Worm (Caenorhabditis elegans) whole organism, L4 larva: ENCODE results near the gene C07A9.5.

Experiments used
- T20F7.1 ChIP-seq: fragments of 200-800 bp; sonication (Bioruptor generic); optimal IDR thresholded peaks from 2 replicates; lab custom pipeline; 2018; ENCODE audit warnings: mild to moderate bottlenecking, missing genetic modification characterization, missing compliant biosample characterization
- egl-43 ChIP-seq: fragments of 200-800 bp; sonication (Bioruptor generic); IDR thresholded peaks from 2 replicates; pipeline ENCODE4 v1.3.6; 2022; ENCODE audit warnings: missing genetic modification reagents, missing genetic modification characterization, missing compliant biosample characterization
- lin-13 ChIP-seq: fragments of 150-350 bp; optimal IDR thresholded peaks from 2 replicates; lab custom pipeline; 2014; ENCODE audit warnings: missing biosample characterization, missing genetic modification reagents, missing genetic modification characterization
- lir-3 ChIP-seq: sonication (generic microtip); optimal IDR thresholded peaks from 2 replicates; lab custom pipeline; 2016; ENCODE audit warnings: mild to moderate bottlenecking, missing genetic modification characterization, missing compliant biosample characterization
- madf-9 ChIP-seq: fragments of 200-800 bp; sonication (Bioruptor generic); conservative IDR thresholded peaks from 2 replicates; pipeline ENCODE4 v1.3.6; 2022; ENCODE audit warnings: missing genetic modification reagents, missing genetic modification characterization, missing compliant biosample characterization
- unc-39 ChIP-seq: sonication (generic microtip); optimal IDR thresholded peaks from 2 replicates; lab custom pipeline; 2017; ENCODE audit warnings: missing biosample characterization, missing genetic modification characterization
- unc-62 ChIP-seq, 3 experiments: fragments of 150-350 bp in 1 of 3; sonication (generic microtip); optimal IDR thresholded peaks in 2 of 3; peaks in 1 of 3; 1 replicate in 1 of 3; 2 replicates in 2 of 3; lab custom pipeline; 2014 to 2017; ENCODE audit warnings: missing biosample characterization in 3 of 3, missing genetic modification characterization in 3 of 3, missing genetic modification reagents in 3 of 3, missing genotype in 1 of 3

ce11 chrIII:9730407-9730806, 47.8 kb upstream of the C07A9.5 start:
- TF ChIP-seq T20F7.1, result no peak
- no peak for TF ChIP-seq lin-13 (GFP tag; lab: Kevin White, UChicago)
- no peak for TF ChIP-seq unc-39
- no peak for TF ChIP-seq lir-3 (tag; lab: Kevin White, UChicago)
- TF ChIP-seq unc-62 (GFP tag; optimal IDR thresholded peaks at IDR 0.05 in 1 of 2; lab: Kevin White, UChicago), result no peak
- no peak for TF ChIP-seq unc-62 (tag; optimal IDR thresholded peaks at IDR 0.05; lab: Kevin White, UChicago)
- no peak for TF ChIP-seq madf-9 (GFP tag; lab: Robert Waterston, UW)
- TF ChIP-seq egl-43 (GFP tag; lab: Robert Waterston, UW), result no peak
